Fruit fly (Drosophila melanogaster): ENCODE measurements around the gene Cpsf6.
A peak's percentile ranks its signal among the peaks of the same experiment; 100 is the strongest.

Cpsf6 gene

DNA sequence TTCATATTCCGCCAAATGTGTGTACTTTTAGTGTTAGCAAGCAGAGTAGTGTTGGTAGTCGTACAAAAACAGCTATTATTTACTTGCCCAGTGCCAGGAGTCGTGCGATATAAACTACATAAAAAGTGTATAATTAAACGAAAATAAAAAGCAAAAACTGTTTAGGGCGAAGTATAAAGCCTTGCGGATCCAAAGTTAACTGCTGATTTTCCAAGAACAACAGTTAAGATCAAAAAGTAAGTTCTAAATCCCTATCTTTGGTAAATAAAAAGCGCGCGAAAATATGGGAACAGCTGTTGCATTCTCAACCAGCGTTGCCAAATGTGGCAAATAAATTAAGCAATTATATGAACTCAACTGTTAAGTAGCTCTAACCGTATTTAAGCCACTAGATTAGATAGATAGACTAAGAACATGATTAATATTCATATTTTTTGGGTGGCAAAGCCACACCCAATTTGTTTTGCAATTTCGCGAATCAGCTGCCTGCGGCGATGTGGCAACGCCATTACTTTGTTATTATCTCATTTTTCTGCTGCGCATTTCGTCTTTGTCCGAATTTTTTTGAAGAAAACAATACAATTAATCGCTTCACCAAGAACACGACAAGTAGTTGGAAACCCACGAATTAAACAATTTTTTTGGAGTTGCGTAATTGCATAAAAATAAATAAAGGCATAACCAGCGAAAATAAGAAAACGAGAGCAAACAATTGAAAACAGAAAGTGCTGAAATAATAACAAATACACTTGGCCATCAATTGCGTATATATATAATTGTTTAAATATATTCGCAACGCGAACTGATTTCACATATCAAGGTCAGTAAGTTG, 25.2 kb upstream of the Cpsf6 start, which contains the start of the genes Prim1 and CG7083 (continued):
- TF ChIP-seq ac (GFP tag; optimal IDR thresholded peaks at IDR 0.05): peak; percentile 0
- TF ChIP-seq wor (GFP tag; IDR thresholded peaks at IDR 0.05): no peak
- no peak for TF ChIP-seq kah (GFP tag; optimal IDR thresholded peaks at IDR 0.05)
- peak; percentile 47 for TF ChIP-seq CG18262 (tag; optimal IDR thresholded peaks at IDR 0.05)
- TF ChIP-seq CG16815 (GFP tag; optimal IDR thresholded peaks at IDR 0.05): no peak
- TF ChIP-seq Dbx (GFP tag; IDR thresholded peaks at IDR 0.05): 0 out of 3 replicates have a peak, but pooled peaks have one; percentile 43
- peak; percentile 50 for TF ChIP-seq Abd-B (GFP tag; optimal IDR thresholded peaks at IDR 0.05)
- peak; percentile 60 for TF ChIP-seq NfI (GFP tag; optimal IDR thresholded peaks at IDR 0.05)
- TF ChIP-seq CG11560 (tag; IDR thresholded peaks at IDR 0.05): no peak
- peak; percentile 69 for TF ChIP-seq mam (GFP tag; optimal IDR thresholded peaks at IDR 0.05)
- TF ChIP-seq Bteb2 (GFP tag; optimal IDR thresholded peaks at IDR 0.05): peak; percentile 51
- peak; percentile 77 for TF ChIP-seq CG18599 (GFP tag; optimal IDR thresholded peaks at IDR 0.05)
- peak; percentile 71 for TF ChIP-seq CoRest (tag; optimal IDR thresholded peaks at IDR 0.05)
- TF ChIP-seq CG11398 (GFP tag; optimal IDR thresholded peaks at IDR 0.05): peak; percentile 11
- TF ChIP-seq Sry-δ (GFP tag; optimal IDR thresholded peaks at IDR 0.05): peak; percentile 63
- peak in 1 of 3 experiments; percentile 55 for TF ChIP-seq lola (GFP tag; optimal IDR thresholded peaks at IDR 0.05)
- TF ChIP-seq tap (tag; optimal IDR thresholded peaks at IDR 0.05): peak; percentile 11
- peak; percentile 44 for TF ChIP-seq BtbVII (GFP tag; optimal IDR thresholded peaks at IDR 0.05)
- peak; percentile 32 for TF ChIP-seq CG33213 (GFP tag; optimal IDR thresholded peaks at IDR 0.05)
- peak; percentile 52 for TF ChIP-seq grau (tag; optimal IDR thresholded peaks at IDR 0.05)
- TF ChIP-seq gfzf (GFP tag; optimal IDR thresholded peaks at IDR 0.05): peak; percentile 17
- peak; percentile 63 for TF ChIP-seq az2 (GFP tag; optimal IDR thresholded peaks at IDR 0.05)
- peak; percentile 53 for TF ChIP-seq CG13296 (GFP tag; optimal IDR thresholded peaks at IDR 0.05)
- TF ChIP-seq CG1792 (GFP tag; optimal IDR thresholded peaks at IDR 0.05): peak; percentile 1
- TF ChIP-seq usp (GFP tag; optimal IDR thresholded peaks at IDR 0.05): no peak
- TF ChIP-seq CG15696 (tag; optimal IDR thresholded peaks at IDR 0.05): peak; percentile 49
- TF ChIP-seq YL-1 (GFP tag; optimal IDR thresholded peaks at IDR 0.05): peak; percentile 96
- peak; percentile 68 for TF ChIP-seq row (GFP tag; IDR thresholded peaks at IDR 0.05)
- peak; percentile 57 to 66 for TF ChIP-seq Hr51 (GFP tag; optimal IDR thresholded peaks at IDR 0.05)
- peak; percentile 79 for TF ChIP-seq CG34422 (GFP tag; IDR thresholded peaks at IDR 0.05)
- TF ChIP-seq CG1603 (tag; optimal IDR thresholded peaks at IDR 0.05): peak; percentile 87
- peak; percentile 35 for TF ChIP-seq exex (tag; optimal IDR thresholded peaks at IDR 0.05)
- TF ChIP-seq pros (GFP tag; optimal IDR thresholded peaks at IDR 0.05): no peak
- peak; percentile 51 to 60 for TF ChIP-seq chif (GFP tag; optimal IDR thresholded peaks at IDR 0.05)
- TF ChIP-seq CG13287 (GFP tag; IDR thresholded peaks at IDR 0.05; ENCODE audit: partially characterized antibody): peak; percentile 43
- 0 out of 2 replicates have a peak, but pooled peaks have one; percentile 27 for TF ChIP-seq seq (GFP tag; IDR thresholded peaks at IDR 0.05)
- peak; percentile 48 for TF ChIP-seq Scr (GFP tag; IDR thresholded peaks at IDR 0.05; ENCODE audit: partially characterized antibody)
- no peak for TF ChIP-seq D19A (tag; optimal IDR thresholded peaks at IDR 0.05)
- peak; percentile 3 for TF ChIP-seq CG6765 (GFP tag; optimal IDR thresholded peaks at IDR 0.05)
- TF ChIP-seq CG10543 (GFP tag; optimal IDR thresholded peaks at IDR 0.05): peak; percentile 76
- TF ChIP-seq pho (GFP tag; optimal IDR thresholded peaks at IDR 0.05): peak; percentile 71
- TF ChIP-seq gem (tag; optimal IDR thresholded peaks at IDR 0.05): peak; percentile 71
- peak; percentile 62 for TF ChIP-seq CG10209 (GFP tag; optimal IDR thresholded peaks at IDR 0.05)
- TF ChIP-seq Mes4 (GFP tag; optimal IDR thresholded peaks at IDR 0.05): peak; percentile 54
- peak; percentile 37 for TF ChIP-seq NK7.1 (GFP tag; optimal IDR thresholded peaks at IDR 0.05)
- TF ChIP-seq CG12155 (GFP tag; optimal IDR thresholded peaks at IDR 0.05): peak; percentile 48
- peak; percentile 32 for TF ChIP-seq en (GFP tag; optimal IDR thresholded peaks at IDR 0.05)
- TF ChIP-seq gro (GFP tag; optimal IDR thresholded peaks at IDR 0.05): peak; percentile 69

Measured in whole organism, embryonic.